Worm (Caenorhabditis elegans) whole organism, L4/young adult: ENCODE data around the gene F47E1.4.

Experiments
- W03F9.2 ChIP-seq: fragments of 150-350 bp; optimal IDR thresholded peaks from 2 replicates; lab custom pipeline; 2014; ENCODE audit warnings: missing biosample characterization, missing genetic modification characterization
- dao-5 ChIP-seq: sonication (generic microtip); optimal IDR thresholded peaks from 2 replicates; lab custom pipeline; 2016; ENCODE audit warnings: missing genotype, missing genetic modification characterization, moderate library complexity, missing compliant biosample characterization
- him-1 ChIP-seq: sonication (generic microtip); optimal IDR thresholded peaks from 2 replicates; lab custom pipeline; 2016; ENCODE audit warnings: missing genotype, missing genetic modification reagents, missing genetic modification characterization, missing compliant biosample characterization

DNA sequence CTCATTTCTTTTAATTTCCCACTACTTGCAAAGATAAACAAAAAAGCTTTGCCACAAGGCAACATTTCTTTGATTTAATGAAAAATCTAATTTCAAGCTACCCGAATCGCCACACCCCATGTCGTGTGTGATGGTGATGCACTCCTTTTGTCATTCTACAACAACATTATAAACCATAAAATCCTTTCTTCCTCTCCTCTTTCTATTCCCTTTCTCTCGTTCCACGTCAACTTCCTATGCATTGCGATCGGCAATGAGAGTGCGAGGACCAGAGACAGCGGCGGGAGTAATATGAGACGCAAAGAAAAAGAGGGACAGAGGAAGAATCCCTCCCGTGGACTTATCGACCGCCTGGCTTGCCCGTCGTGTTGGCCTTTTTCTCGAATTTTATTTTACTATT, 5.5 kb downstream of the F47E1.4 start:
- TF ChIP-seq him-1 (tag; lab: Kevin White, UChicago) (no peak), W03F9.2 (no peak), dao-5 (tag; lab: Kevin White, UChicago) (no peak)
